Worm (Caenorhabditis elegans) whole organism, midembryonic: ENCODE data around the gene F17C11.22.

Experiments
- T22C8.4 ChIP-seq: fragments of 200-800 bp; sonication (Bioruptor generic); IDR thresholded peaks from 2 replicates; pipeline ENCODE4 v1.3.6; 2022; ENCODE audit warnings: missing genetic modification characterization, missing compliant biosample characterization
- cog-1 ChIP-seq: sonication (generic microtip); optimal IDR thresholded peaks from 2 replicates; lab custom pipeline; 2016; ENCODE audit warnings: missing genetic modification characterization, missing compliant biosample characterization
- flt-1 ChIP-seq: fragments of 200-800 bp; sonication (Bioruptor generic); IDR thresholded peaks from 2 replicates; pipeline ENCODE4 v1.3.6; 2022; ENCODE audit warnings: missing genetic modification characterization, missing compliant biosample characterization
- klf-2 ChIP-seq: fragments of 200-800 bp; sonication (Bioruptor generic); conservative IDR thresholded peaks from 2 replicates; pipeline ENCODE4 v1.3.6; 2022; ENCODE audit warnings: missing genetic modification reagents, missing genetic modification characterization, missing compliant biosample characterization
- med-1 ChIP-seq: sonication (generic microtip); optimal IDR thresholded peaks from 2 replicates; lab custom pipeline; 2017; ENCODE audit warnings: missing genetic modification characterization, mild to moderate bottlenecking, missing compliant biosample characterization, antibody characterized with exemption, missing genetic modification reagents; ENCODE audit not compliant: insufficient read depth
- ref-1 ChIP-seq: fragments of 200-800 bp; sonication (Bioruptor generic); conservative IDR thresholded peaks from 2 replicates; pipeline ENCODE4 v1.3.6; 2022; ENCODE audit warnings: missing genetic modification reagents, missing genetic modification characterization, missing compliant biosample characterization
- tab-1 ChIP-seq: fragments of 200-800 bp; sonication (Bioruptor generic); IDR thresholded peaks from 2 replicates; pipeline ENCODE4 v1.3.6; 2022; ENCODE audit warnings: missing genetic modification characterization, missing compliant biosample characterization
- ztf-23 ChIP-seq: fragments of 200-800 bp; sonication (Bioruptor generic); IDR thresholded peaks from 2 replicates; pipeline ENCODE4 v1.3.6; 2022; ENCODE audit warnings: missing genetic modification reagents, missing genetic modification characterization, missing compliant biosample characterization
- ztf-29 ChIP-seq: fragments of 200-800 bp; sonication (Bioruptor generic); IDR thresholded peaks from 2 replicates; pipeline ENCODE4 v1.3.6; 2022; ENCODE audit warnings: missing genetic modification reagents, missing genetic modification characterization, missing compliant biosample characterization

F17C11.22 gene

ce11 chrV:10961448-10961870 lies 8.5 kb downstream of the F17C11.22 start:
- TF ChIP-seq ztf-23 (GFP tag; lab: Robert Waterston, UW) (peak; percentile 65), cog-1 (tag; lab: Kevin White, UChicago) (no peak)

- TF ChIP-seq ztf-23 (GFP tag; lab: Robert Waterston, UW), result no peak
- no peak for TF ChIP-seq ref-1 (GFP tag; lab: Robert Waterston, UW)
Measured at ce11 chrV:10960544-10960943, 9.4 kb downstream of the F17C11.22 start, which contains the start of gene vps-36. Gene vps-36, minus strand, starts transcription at chrV:10960669.

ce11 chrV:10958322-10958900 lies 11.6 kb downstream of the F17C11.22 start, which contains the start of gene pigt-1:
Gene pigt-1, minus strand, starts transcription at chrV:10958821.
- TF ChIP-seq ztf-29 (GFP tag; lab: Robert Waterston, UW) (no peak), klf-2 (GFP tag; lab: Robert Waterston, UW) (no peak), flt-1 (GFP tag; lab: Robert Waterston, UW) (no peak), med-1 (no peak), ztf-23 (GFP tag; lab: Robert Waterston, UW) (no peak)

ce11 chrV:10955681-10956476 lies 14.1 kb downstream of the F17C11.22 start, which contains the start of gene F17C11.13:
Gene F17C11.13, plus strand, starts transcription at chrV:10955923.
- TF ChIP-seq tab-1 (GFP tag; lab: Robert Waterston, UW) (no peak), ztf-23 (GFP tag; lab: Robert Waterston, UW) (no peak), ref-1 (GFP tag; lab: Robert Waterston, UW) (no peak), T22C8.4 (GFP tag; lab: Robert Waterston, UW) (no peak), flt-1 (GFP tag; lab: Robert Waterston, UW) (no peak), cog-1 (tag; lab: Kevin White, UChicago) (no peak), med-1 (no peak), klf-2 (GFP tag; lab: Robert Waterston, UW) (no peak), ztf-29 (GFP tag; lab: Robert Waterston, UW) (no peak)

DNA sequence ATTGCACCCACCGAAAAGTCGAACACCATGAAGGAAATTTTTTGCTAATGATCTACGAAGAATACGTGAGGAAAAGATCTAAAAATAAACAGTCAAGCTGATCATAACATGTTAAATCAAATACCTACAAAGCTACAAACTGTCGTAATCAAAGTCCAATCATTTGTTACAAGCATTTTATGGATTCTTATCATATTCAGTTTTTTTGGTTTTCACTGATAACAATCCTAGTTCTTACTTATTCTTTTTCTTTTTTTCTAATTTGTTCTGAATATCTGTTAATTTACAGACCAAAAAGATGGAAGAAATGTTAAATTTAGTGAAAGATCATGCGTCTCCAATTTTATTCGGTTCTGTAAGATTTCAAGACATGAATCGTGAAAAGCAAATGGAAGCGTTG lies 15.1 kb downstream of the F17C11.22 start, which contains the start of gene F17C11.6:
F17C11.6 (plus strand) TSS at position 290 of the 400 bp plus-strand sequence.
- no peak for TF ChIP-seq T22C8.4 (GFP tag; lab: Robert Waterston, UW)
- TF ChIP-seq med-1, result no peak
- no peak for TF ChIP-seq ref-1 (GFP tag; lab: Robert Waterston, UW)
- TF ChIP-seq klf-2 (GFP tag; lab: Robert Waterston, UW), result no peak
- no peak for TF ChIP-seq ztf-23 (GFP tag; lab: Robert Waterston, UW)
- TF ChIP-seq ztf-29 (GFP tag; lab: Robert Waterston, UW), result no peak
- no peak for TF ChIP-seq flt-1 (GFP tag; lab: Robert Waterston, UW)
- no peak for TF ChIP-seq cog-1 (tag; lab: Kevin White, UChicago)
- TF ChIP-seq tab-1 (GFP tag; lab: Robert Waterston, UW), result no peak

ce11 chrV:10954334-10954733 lies 15.6 kb downstream of the F17C11.22 start, which contains the start of gene clec-221:
Gene clec-221, minus strand, starts transcription at chrV:10954434.
- TF ChIP-seq tab-1 (GFP tag; lab: Robert Waterston, UW), result no peak
- no peak for TF ChIP-seq med-1
- no peak for TF ChIP-seq cog-1 (tag; lab: Kevin White, UChicago)
- no peak for TF ChIP-seq ref-1 (GFP tag; lab: Robert Waterston, UW)

- TF ChIP-seq ztf-29 (GFP tag; lab: Robert Waterston, UW) (no peak), T22C8.4 (GFP tag; lab: Robert Waterston, UW) (no peak), ref-1 (GFP tag; lab: Robert Waterston, UW) (no peak), cog-1 (tag; lab: Kevin White, UChicago) (no peak), ztf-23 (GFP tag; lab: Robert Waterston, UW) (no peak), flt-1 (GFP tag; lab: Robert Waterston, UW) (no peak), med-1 (no peak), tab-1 (GFP tag; lab: Robert Waterston, UW) (no peak), klf-2 (GFP tag; lab: Robert Waterston, UW) (no peak)
Measured at ce11 chrV:10953471-10954155, 16.4 kb downstream of the F17C11.22 start.

ce11 chrV:10951655-10952278 lies 18.2 kb downstream of the F17C11.22 start, which contains the start of gene F17C11.4:
Gene F17C11.4, plus strand, starts transcription at chrV:10951860.
- TF ChIP-seq klf-2 (GFP tag; lab: Robert Waterston, UW) (no peak), tab-1 (GFP tag; lab: Robert Waterston, UW) (no peak), ztf-29 (GFP tag; lab: Robert Waterston, UW) (no peak), ztf-23 (GFP tag; lab: Robert Waterston, UW) (peak; percentile 34; the same call in 1 of the 2 replicates)

ce11 chrV:10949511-10949910 lies 20.5 kb downstream of the F17C11.22 start, which contains the start of gene col-153:
Gene col-153, plus strand, starts transcription at chrV:10949811.
- TF ChIP-seq ztf-29 (GFP tag; lab: Robert Waterston, UW) (no peak), tab-1 (GFP tag; lab: Robert Waterston, UW) (no peak), med-1 (no peak), klf-2 (GFP tag; lab: Robert Waterston, UW) (no peak), T22C8.4 (GFP tag; lab: Robert Waterston, UW) (no peak)
